Fruit fly (Drosophila melanogaster) whole organism, embryonic: Measurements from ENCODE around the gene Ntf-2.

Source experiments
- Bgb ChIP-seq: fragments of 200-800 bp; sonication (Bioruptor generic); IDR thresholded peaks from 2 replicates; pipeline ENCODE4 v1.3.6; 2022; ENCODE audit warnings: missing biosample characterization, missing genetic modification characterization; ENCODE audit not compliant: partially characterized antibody
- Bteb2 ChIP-seq: fragments of 200-800 bp; sonication (Bioruptor generic); optimal IDR thresholded peaks from 2 replicates; lab custom pipeline; 2016; ENCODE audit warnings: missing biosample characterization, missing genetic modification characterization
- CG1024 ChIP-seq: fragments of 200-800 bp; sonication (Bioruptor generic); IDR thresholded peaks from 2 replicates; pipeline ENCODE4 v1.3.6; 2022; ENCODE audit warnings: missing biosample characterization, missing genetic modification characterization
- CG10267 ChIP-seq: fragments of 200-800 bp; sonication (Bioruptor generic); optimal IDR thresholded peaks from 2 replicates; lab custom pipeline; 2018; ENCODE audit warnings: missing biosample characterization, mild to moderate bottlenecking, missing genetic modification characterization, moderate library complexity
- CG11560 ChIP-seq: fragments of 200-800 bp; sonication (Bioruptor generic); IDR thresholded peaks from 3 replicates; pipeline ENCODE4 v1.3.6; 2022; ENCODE audit warnings: missing biosample characterization, missing genetic modification characterization
- CG12236 ChIP-seq: fragments of 200-800 bp; sonication (Bioruptor generic); optimal IDR thresholded peaks from 2 replicates; lab custom pipeline; 2016; ENCODE audit warnings: missing biosample characterization, missing genetic modification characterization
- CG12659 ChIP-seq: fragments of 200-800 bp; sonication (Bioruptor generic); optimal IDR thresholded peaks from 3 replicates; lab custom pipeline; 2017; ENCODE audit warnings: mild to moderate bottlenecking, missing biosample characterization, missing genetic modification reagents, missing genetic modification characterization
- CG14050 ChIP-seq: fragments of 200-800 bp; sonication (Bioruptor generic); IDR thresholded peaks from 3 replicates; pipeline ENCODE4 v1.3.6; 2022; ENCODE audit warnings: missing biosample characterization, missing genetic modification characterization
- CG14965 ChIP-seq: fragments of 200-800 bp; sonication (Bioruptor generic); optimal IDR thresholded peaks from 2 replicates; lab custom pipeline; 2016; ENCODE audit warnings: missing biosample characterization, missing genetic modification characterization, borderline replicate concordance
- CG15073 ChIP-seq: fragments of 200-800 bp; sonication (Bioruptor generic); optimal IDR thresholded peaks from 2 replicates; lab custom pipeline; 2016; ENCODE audit warnings: missing biosample characterization, missing genetic modification characterization
- CG1603 ChIP-seq: fragments of 200-800 bp; sonication (Bioruptor generic); optimal IDR thresholded peaks from 2 replicates; lab custom pipeline; 2019; ENCODE audit warnings: missing biosample characterization, mild to moderate bottlenecking, missing genetic modification characterization, moderate library complexity
- CG1832 ChIP-seq: fragments of 200-800 bp; sonication (Bioruptor generic); optimal IDR thresholded peaks from 2 replicates; lab custom pipeline; 2017; ENCODE audit warnings: missing biosample characterization, mild to moderate bottlenecking, missing genetic modification characterization, inconsistent platforms
- CG18476 ChIP-seq: fragments of 200-800 bp; sonication (Bioruptor generic); optimal IDR thresholded peaks from 2 replicates; lab custom pipeline; 2016; ENCODE audit warnings: missing biosample characterization, mild to moderate bottlenecking, missing genetic modification characterization
- CG18599 ChIP-seq: fragments of 200-800 bp; sonication (Bioruptor generic); optimal IDR thresholded peaks from 3 replicates; lab custom pipeline; 2017; ENCODE audit warnings: missing biosample characterization, missing genetic modification characterization, mild to moderate bottlenecking, moderate library complexity, missing genetic modification reagents
- CG2116 ChIP-seq: fragments of 200-800 bp; sonication (Bioruptor generic); optimal IDR thresholded peaks from 3 replicates; lab custom pipeline; 2018; ENCODE audit warnings: missing biosample characterization, mild to moderate bottlenecking, missing genetic modification characterization
- CG2199 ChIP-seq: fragments of 200-800 bp; sonication (Bioruptor generic); IDR thresholded peaks from 3 replicates; pipeline ENCODE4 v1.3.6; 2022; ENCODE audit warnings: missing biosample characterization, missing genetic modification characterization
- CG2712 ChIP-seq: fragments of 200-800 bp; optimal IDR thresholded peaks from 3 replicates; lab custom pipeline; 2019; ENCODE audit warnings: missing biosample characterization, mild to moderate bottlenecking, missing genetic modification characterization, moderate library complexity
- CG2875 ChIP-seq: fragments of 200-800 bp; sonication (Bioruptor generic); optimal IDR thresholded peaks from 2 replicates; lab custom pipeline; 2017; ENCODE audit warnings: missing biosample characterization, mild to moderate bottlenecking, missing genetic modification characterization, missing genetic modification reagents
- CG31441 ChIP-seq: fragments of 200-800 bp; sonication (Bioruptor generic); IDR thresholded peaks from 2 replicates; pipeline ENCODE4 v1.3.6; 2022; ENCODE audit warnings: missing biosample characterization, missing genetic modification characterization
- CG33557 ChIP-seq: fragments of 200-800 bp; sonication (Bioruptor generic); optimal IDR thresholded peaks from 2 replicates; lab custom pipeline; 2019; ENCODE audit warnings: missing biosample characterization, mild to moderate bottlenecking, missing genetic modification characterization, moderate library complexity
- CG34224 ChIP-seq: fragments of 200-800 bp; sonication (Bioruptor generic); IDR thresholded peaks from 3 replicates; pipeline ENCODE4 v1.3.6; 2022; ENCODE audit warnings: missing biosample characterization, missing genetic modification characterization; ENCODE audit not compliant: partially characterized antibody
- CG34422 ChIP-seq: fragments of 200-800 bp; sonication (Bioruptor generic); IDR thresholded peaks from 3 replicates; pipeline ENCODE4 v1.3.6; 2022; ENCODE audit warnings: missing biosample characterization, missing genetic modification characterization
- CkIIα-i1 ChIP-seq: fragments of 200-800 bp; sonication (Bioruptor generic); IDR thresholded peaks from 2 replicates; pipeline ENCODE4 v1.3.6; 2022; ENCODE audit warnings: missing biosample characterization, missing genetic modification characterization
- Dbx ChIP-seq: fragments of 200-800 bp; sonication (Bioruptor generic); IDR thresholded peaks from 3 replicates; pipeline ENCODE4 v1.3.6; 2022; ENCODE audit warnings: missing biosample characterization, missing genetic modification characterization
- Deaf1 ChIP-seq: fragments of 200-800 bp; optimal IDR thresholded peaks from 3 replicates; lab custom pipeline; 2019; ENCODE audit warnings: missing biosample characterization, mild to moderate bottlenecking, missing genetic modification characterization, moderate library complexity
- HLH4C ChIP-seq: fragments of 200-800 bp; sonication (Bioruptor generic); IDR thresholded peaks from 3 replicates; pipeline ENCODE4 v1.3.6; 2022; ENCODE audit warnings: missing biosample characterization, missing genetic modification characterization; ENCODE audit not compliant: partially characterized antibody
- Hand ChIP-seq: fragments of 200-800 bp; sonication (Bioruptor generic); optimal IDR thresholded peaks from 2 replicates; lab custom pipeline; 2017; ENCODE audit warnings: mild to moderate bottlenecking, missing biosample characterization, missing genetic modification reagents, missing genetic modification characterization
- HmgZ ChIP-seq: fragments of 200-800 bp; sonication (Bioruptor generic); optimal IDR thresholded peaks from 2 replicates; lab custom pipeline; 2018; ENCODE audit warnings: missing biosample characterization, mild to moderate bottlenecking, missing genetic modification characterization
- Nf-YC ChIP-seq: fragments of 200-800 bp; optimal IDR thresholded peaks from 3 replicates; lab custom pipeline; 2019; ENCODE audit warnings: missing biosample characterization, mild to moderate bottlenecking, missing genetic modification characterization, moderate library complexity
- Rfx ChIP-seq: fragments of 200-800 bp; sonication (Bioruptor generic); IDR thresholded peaks from 2 replicates; pipeline ENCODE4 v1.3.6; 2022; ENCODE audit warnings: missing biosample characterization, missing genetic modification characterization
- Spps ChIP-seq: fragments of 200-800 bp; sonication (Bioruptor generic); optimal IDR thresholded peaks from 2 replicates; lab custom pipeline; 2018; ENCODE audit warnings: missing biosample characterization, mild to moderate bottlenecking, missing genetic modification characterization
- ac ChIP-seq: fragments of 200-800 bp; sonication (Bioruptor generic); optimal IDR thresholded peaks from 3 replicates; lab custom pipeline; 2017; ENCODE audit warnings: missing biosample characterization, mild to moderate bottlenecking, missing genetic modification characterization
- ash1 ChIP-seq: fragments of 200-800 bp; sonication (Bioruptor generic); optimal IDR thresholded peaks from 2 replicates; lab custom pipeline; 2018; ENCODE audit warnings: missing biosample characterization, mild to moderate bottlenecking, missing genetic modification characterization
- bowl ChIP-seq: fragments of 200-800 bp; sonication (Bioruptor generic); IDR thresholded peaks from 2 replicates; pipeline ENCODE4 v1.3.6; 2022; ENCODE audit warnings: missing biosample characterization, missing genetic modification characterization
- chn ChIP-seq: fragments of 200-800 bp; sonication (Bioruptor generic); optimal IDR thresholded peaks from 2 replicates; lab custom pipeline; 2016; ENCODE audit warnings: missing biosample characterization, missing genetic modification characterization
- crol ChIP-seq: fragments of 200-800 bp; sonication (Bioruptor generic); IDR thresholded peaks from 2 replicates; pipeline ENCODE4 v1.3.6; 2022; ENCODE audit warnings: missing biosample characterization, missing genetic modification characterization
- crp ChIP-seq, 2 experiments: fragments of 200-800 bp; sonication (Bioruptor generic); optimal IDR thresholded peaks; 2 replicates in 1 of 2; 3 replicates in 1 of 2; lab custom pipeline; 2017; ENCODE audit warnings: missing biosample characterization in 2 of 2, missing genetic modification characterization in 2 of 2, mild to moderate bottlenecking in 1 of 2, moderate library complexity in 1 of 2
- danr ChIP-seq: fragments of 200-800 bp; sonication (Bioruptor generic); IDR thresholded peaks from 2 replicates; pipeline ENCODE4 v1.3.6; 2022; ENCODE audit warnings: missing biosample characterization, missing genetic modification characterization
- en ChIP-seq: fragments of 200-800 bp; sonication (Bioruptor generic); optimal IDR thresholded peaks from 2 replicates; lab custom pipeline; 2016; ENCODE audit warnings: missing biosample characterization, missing genetic modification characterization
- hkb ChIP-seq, 2 experiments: fragments of 200-800 bp in 1 of 2; fragments of >200 bp in 1 of 2; sonication (Bioruptor generic) in 1 of 2; IDR thresholded peaks in 1 of 2; optimal IDR thresholded peaks in 1 of 2; 2 replicates each; pipeline versions ENCODE4 v1.3.6 to Lab custom; 2017 to 2022; ENCODE audit warnings: missing biosample characterization in 1 of 2, missing genetic modification characterization in 1 of 2
- lab ChIP-seq: fragments of 200-800 bp; sonication (Bioruptor generic); optimal IDR thresholded peaks from 3 replicates; lab custom pipeline; 2017; ENCODE audit warnings: missing biosample characterization, missing genetic modification characterization, mild to moderate bottlenecking, moderate library complexity, missing genetic modification reagents
- nmo ChIP-seq: fragments of 200-800 bp; sonication (Bioruptor generic); optimal IDR thresholded peaks from 2 replicates; lab custom pipeline; 2018; ENCODE audit warnings: missing biosample characterization, mild to moderate bottlenecking, missing genetic modification characterization, moderate library complexity
- salm ChIP-seq: fragments of 200-800 bp; sonication (Bioruptor generic); optimal IDR thresholded peaks from 2 replicates; lab custom pipeline; 2018; ENCODE audit warnings: missing biosample characterization, mild to moderate bottlenecking, missing genetic modification characterization
- sens-2 ChIP-seq: fragments of 200-800 bp; sonication (Bioruptor generic); IDR thresholded peaks from 2 replicates; pipeline ENCODE4 v1.3.6; 2022; ENCODE audit warnings: missing biosample characterization, missing genetic modification characterization
- ssp ChIP-seq: fragments of 200-800 bp; sonication (Bioruptor generic); IDR thresholded peaks from 2 replicates; pipeline ENCODE4 v1.3.6; 2022; ENCODE audit warnings: missing biosample characterization, missing genetic modification characterization
- tna ChIP-seq: fragments of 200-800 bp; sonication (Bioruptor generic); IDR thresholded peaks from 2 replicates; pipeline ENCODE4 v1.3.6; 2022; ENCODE audit warnings: missing biosample characterization, missing genetic modification characterization; ENCODE audit not compliant: partially characterized antibody
- vfl ChIP-seq: fragments of 200-800 bp; sonication (Bioruptor generic); optimal IDR thresholded peaks from 2 replicates; lab custom pipeline; 2016; ENCODE audit warnings: missing biosample characterization, missing genetic modification characterization
- zfh1 ChIP-seq: fragments of 200-800 bp; sonication (Bioruptor generic); IDR thresholded peaks from 3 replicates; pipeline ENCODE4 v1.3.6; 2022; ENCODE audit warnings: missing biosample characterization, missing genetic modification characterization

Ntf-2 gene

DNA sequence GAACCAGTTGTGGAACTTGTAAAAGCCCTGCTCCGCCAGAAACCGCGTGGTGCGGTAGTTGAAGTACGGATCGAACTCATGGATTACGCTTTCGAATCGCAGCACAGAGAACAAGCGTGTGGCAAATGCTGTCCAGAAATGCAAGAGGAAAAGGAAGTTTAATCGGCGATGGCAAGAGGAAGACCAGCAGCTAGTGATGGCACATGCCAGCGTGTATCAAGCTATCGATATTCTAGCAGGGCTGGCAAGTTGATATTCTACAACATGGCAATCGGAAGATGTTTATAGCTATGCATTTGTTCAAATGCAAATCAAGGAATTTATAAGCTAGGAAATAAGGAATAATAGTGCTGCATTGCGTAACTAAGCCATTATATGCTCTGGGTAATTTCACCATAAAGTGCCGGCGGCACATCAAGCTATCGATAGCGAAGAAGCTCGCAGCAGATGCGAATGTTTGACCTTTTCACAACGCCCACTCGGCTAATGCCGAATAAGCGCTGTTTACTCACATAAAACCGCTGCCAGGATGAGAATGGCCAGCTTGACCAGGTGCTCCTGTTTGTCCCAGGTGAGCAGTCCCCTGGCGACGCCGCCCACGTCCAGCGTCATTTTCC, 17.9 kb downstream of the Ntf-2 start (continued):
- peak; percentile 87 for TF ChIP-seq CG1603
- peak; percentile 87 for TF ChIP-seq ash1 (GFP tag; lab: Kevin White, UChicago)
- no peak for TF ChIP-seq danr (GFP tag; lab: Robert Waterston, UW)
- peak; percentile 47 for TF ChIP-seq Spps
- TF ChIP-seq vfl (GFP tag; lab: Kevin White, UChicago), result peak; percentile 47
- peak; percentile 75 for TF ChIP-seq Bteb2 (GFP tag; lab: Kevin White, UChicago)
- TF ChIP-seq sens-2, result peak; percentile 41; the same call in 1 of the 2 replicates
- TF ChIP-seq bowl (GFP tag; lab: Robert Waterston, UW), result no peak
- peak; percentile 87 for TF ChIP-seq Bgb (GFP tag; lab: Robert Waterston, UW)
- TF ChIP-seq HmgZ (tag; lab: Kevin White, UChicago), result peak; percentile 87
- peak; percentile 89 for TF ChIP-seq Rfx (GFP tag; lab: Robert Waterston, UW)
- peak; percentile 89 for TF ChIP-seq lab (GFP tag; lab: Kevin White, UChicago)
- TF ChIP-seq CG34224 (GFP tag; lab: Robert Waterston, UW), result peak; percentile 63
- TF ChIP-seq CG18476 (GFP tag; lab: Kevin White, UChicago), result no peak
- peak; percentile 83 for TF ChIP-seq CG2116 (GFP tag; lab: Kevin White, UChicago)
- 0 out of 3 replicates have a peak, but pooled peaks have one; percentile 35 for TF ChIP-seq CG11560 (tag; lab: Robert Waterston, UW)
- TF ChIP-seq chn (GFP tag; lab: Kevin White, UChicago), result peak; percentile 38
- TF ChIP-seq crp (GFP tag; optimal IDR thresholded peaks at IDR 0.05; lab: Kevin White, UChicago), result peak in 1 of 2 experiments; percentile 67
- peak; percentile 60 for TF ChIP-seq salm (tag; lab: Kevin White, UChicago)
- TF ChIP-seq HLH4C (GFP tag; lab: Robert Waterston, UW), result peak; percentile 83
- TF ChIP-seq CG1024 (GFP tag; lab: Robert Waterston, UW), result peak; percentile 73
- TF ChIP-seq Hand (GFP tag; lab: Kevin White, UChicago), result peak; percentile 66
- peak; percentile 27; the same call in 1 of the 2 replicates for TF ChIP-seq ssp (GFP tag; lab: Robert Waterston, UW)
- TF ChIP-seq Deaf1 (tag; lab: Kevin White, UChicago), result peak; percentile 3
- TF ChIP-seq CG1832, result no peak
- TF ChIP-seq CG18599 (GFP tag; lab: Kevin White, UChicago), result peak; percentile 85
- peak; percentile 59 for TF ChIP-seq CG2875
- TF ChIP-seq tna (GFP tag; lab: Robert Waterston, UW), result peak; percentile 66
- peak; percentile 64 for TF ChIP-seq CG31441 (GFP tag; lab: Robert Waterston, UW)
- TF ChIP-seq CG10267 (tag; lab: Kevin White, UChicago), result peak; percentile 61
- TF ChIP-seq hkb (optimal IDR thresholded peaks at IDR 0.05; lab: Kevin White, UChicago), result no peak
- peak; percentile 70 for TF ChIP-seq hkb (GFP tag; IDR thresholded peaks at IDR 0.05; lab: Robert Waterston, UW)
- no peak for TF ChIP-seq CG2199 (GFP tag; lab: Robert Waterston, UW)
- peak; percentile 62 for TF ChIP-seq CG33557
- peak; percentile 65 for TF ChIP-seq nmo (GFP tag; lab: Kevin White, UChicago)
- TF ChIP-seq Dbx (GFP tag; lab: Robert Waterston, UW), result peak; percentile 85
- TF ChIP-seq CG12236 (GFP tag; lab: Kevin White, UChicago), result peak; percentile 73
- peak; percentile 58 for TF ChIP-seq CG2712 (tag; lab: Kevin White, UChicago)
- TF ChIP-seq CG12659 (GFP tag; lab: Kevin White, UChicago), result peak; percentile 85
- TF ChIP-seq CkIIα-i1 (GFP tag; lab: Robert Waterston, UW), result no peak
- TF ChIP-seq zfh1 (GFP tag; lab: Robert Waterston, UW), result peak; percentile 76; the same call in 2 of the 3 replicates
- no peak for TF ChIP-seq crol (GFP tag; lab: Robert Waterston, UW)
- TF ChIP-seq Nf-YC (tag; lab: Kevin White, UChicago), result peak; percentile 36
- peak; percentile 85 for TF ChIP-seq ac (GFP tag; lab: Kevin White, UChicago)
- TF ChIP-seq CG14050 (GFP tag; lab: Robert Waterston, UW), result peak; percentile 40; the same call in 1 of the 3 replicates
- TF ChIP-seq en (GFP tag; lab: Kevin White, UChicago), result peak; percentile 41
- peak; percentile 78 for TF ChIP-seq CG34422 (GFP tag; lab: Robert Waterston, UW)
- TF ChIP-seq CG15073, result no peak
- TF ChIP-seq CG14965 (GFP tag; lab: Kevin White, UChicago), result peak; percentile 16
